Fruit fly (Drosophila melanogaster) whole organism, embryonic: ENCODE measurements around the gene CG14362.
A peak's percentile ranks its signal among the peaks of the same experiment; 100 is the strongest.

Experiments used
- Atf3 ChIP-seq: fragments of 200-800 bp; sonication (Bioruptor generic); optimal IDR thresholded peaks from 3 replicates; lab custom pipeline; 2016; ENCODE audit warnings: missing biosample characterization, missing genetic modification characterization
- Bdp1 ChIP-seq: fragments of 200-800 bp; sonication (Bioruptor generic); optimal IDR thresholded peaks from 3 replicates; lab custom pipeline; 2016; ENCODE audit warnings: missing biosample characterization, missing genetic modification characterization
- Bgb ChIP-seq: fragments of 200-800 bp; sonication (Bioruptor generic); IDR thresholded peaks from 2 replicates; pipeline ENCODE4 v1.3.6; 2022; ENCODE audit warnings: missing biosample characterization, missing genetic modification characterization; ENCODE audit not compliant: partially characterized antibody
- CG10979 ChIP-seq: fragments of 200-800 bp; sonication (Bioruptor generic); optimal IDR thresholded peaks from 2 replicates; lab custom pipeline; 2018; ENCODE audit warnings: missing biosample characterization, mild to moderate bottlenecking, missing genetic modification characterization, moderate library complexity
- CG11093 ChIP-seq: fragments of 200-800 bp; sonication (Bioruptor generic); IDR thresholded peaks from 3 replicates; pipeline ENCODE4 v1.3.6; 2022; ENCODE audit warnings: missing biosample characterization, missing genetic modification characterization
- CG11504 ChIP-seq: fragments of 200-800 bp; sonication (Bioruptor generic); optimal IDR thresholded peaks from 3 replicates; lab custom pipeline; 2019; ENCODE audit warnings: missing biosample characterization, mild to moderate bottlenecking, missing genetic modification characterization, moderate library complexity
- CG12155 ChIP-seq: fragments of 200-800 bp; sonication (Bioruptor generic); optimal IDR thresholded peaks from 3 replicates; lab custom pipeline; 2016; ENCODE audit warnings: missing biosample characterization, missing genetic modification characterization
- CG12942 ChIP-seq: fragments of 200-800 bp; sonication (Bioruptor generic); optimal IDR thresholded peaks from 3 replicates; lab custom pipeline; 2016; ENCODE audit warnings: missing biosample characterization, missing genetic modification characterization
- CG14860 ChIP-seq: fragments of 200-800 bp; sonication (Bioruptor generic); IDR thresholded peaks from 3 replicates; pipeline ENCODE4 v1.3.6; 2022; ENCODE audit warnings: missing biosample characterization, missing genetic modification characterization; ENCODE audit not compliant: partially characterized antibody
- CG15011 ChIP-seq: fragments of 200-800 bp; sonication (Bioruptor generic); optimal IDR thresholded peaks from 3 replicates; lab custom pipeline; 2018; ENCODE audit warnings: missing biosample characterization, mild to moderate bottlenecking, missing genetic modification characterization
- CG16815 ChIP-seq: fragments of 200-800 bp; sonication (Bioruptor generic); optimal IDR thresholded peaks from 3 replicates; lab custom pipeline; 2017; ENCODE audit warnings: missing biosample characterization, mild to moderate bottlenecking, missing genetic modification characterization
- CG17612 ChIP-seq: fragments of 200-800 bp; sonication (Bioruptor generic); IDR thresholded peaks from 2 replicates; pipeline ENCODE4 v1.3.6; 2022; ENCODE audit warnings: missing biosample characterization, missing genetic modification characterization
- CG18011 ChIP-seq: fragments of 200-800 bp; sonication (Bioruptor generic); optimal IDR thresholded peaks from 2 replicates; lab custom pipeline; 2017; ENCODE audit warnings: missing biosample characterization, missing genetic modification characterization, mild to moderate bottlenecking, moderate library complexity, missing genotype
- CG30431 ChIP-seq: fragments of 200-800 bp; sonication (Bioruptor generic); optimal IDR thresholded peaks from 2 replicates; lab custom pipeline; 2017; ENCODE audit warnings: missing biosample characterization, missing genetic modification characterization
- CG3407 ChIP-seq: fragments of 200-800 bp; sonication (Bioruptor generic); optimal IDR thresholded peaks from 2 replicates; lab custom pipeline; 2018; ENCODE audit warnings: missing biosample characterization, mild to moderate bottlenecking, missing genetic modification characterization
- CG7556 ChIP-seq: fragments of 200-800 bp; sonication (Bioruptor generic); optimal IDR thresholded peaks from 2 replicates; lab custom pipeline; 2017; ENCODE audit warnings: missing biosample characterization, mild to moderate bottlenecking, missing genetic modification characterization
- CG8281 ChIP-seq: fragments of 200-800 bp; sonication (Bioruptor generic); optimal IDR thresholded peaks from 2 replicates; lab custom pipeline; 2018; ENCODE audit warnings: missing biosample characterization, mild to moderate bottlenecking, missing genetic modification characterization, moderate library complexity
- CG8290 ChIP-seq, 3 experiments: fragments of 200-800 bp; sonication (Bioruptor generic); optimal IDR thresholded peaks; 2 replicates each; lab custom pipeline; 2016 to 2019; ENCODE audit warnings: missing biosample characterization in 3 of 3, missing genetic modification characterization in 3 of 3, mild to moderate bottlenecking in 2 of 3, moderate library complexity in 1 of 3
- Camta ChIP-seq: fragments of 200-800 bp; sonication (Bioruptor generic); optimal IDR thresholded peaks from 2 replicates; lab custom pipeline; 2016; ENCODE audit warnings: missing biosample characterization, missing genetic modification characterization
- Dad ChIP-seq: fragments of 200-800 bp; sonication (Bioruptor generic); optimal IDR thresholded peaks from 3 replicates; lab custom pipeline; 2016; ENCODE audit warnings: missing biosample characterization, missing genetic modification characterization
- Dip3 ChIP-seq: fragments of 200-800 bp; sonication (Bioruptor generic); optimal IDR thresholded peaks from 3 replicates; lab custom pipeline; 2016; ENCODE audit warnings: missing biosample characterization, missing genetic modification characterization
- Fer3 ChIP-seq: fragments of 200-800 bp; sonication (Bioruptor generic); optimal IDR thresholded peaks from 2 replicates; lab custom pipeline; 2018; ENCODE audit warnings: missing biosample characterization, mild to moderate bottlenecking, missing genetic modification characterization, moderate library complexity
- H15 ChIP-seq: fragments of 200-800 bp; sonication (Bioruptor generic); IDR thresholded peaks from 3 replicates; pipeline ENCODE4 v1.3.6; 2022; ENCODE audit warnings: missing biosample characterization, missing genetic modification characterization
- H2.0 ChIP-seq: fragments of 200-800 bp; sonication (Bioruptor generic); IDR thresholded peaks from 2 replicates; pipeline ENCODE4 v1.3.6; 2022; ENCODE audit warnings: missing biosample characterization, missing genetic modification characterization
- Hey ChIP-seq: fragments of 200-800 bp; sonication (Bioruptor generic); optimal IDR thresholded peaks from 3 replicates; lab custom pipeline; 2018; ENCODE audit warnings: missing biosample characterization, mild to moderate bottlenecking, missing genetic modification characterization
- Hsf ChIP-seq: fragments of 200-800 bp; sonication (Bioruptor generic); optimal IDR thresholded peaks from 3 replicates; lab custom pipeline; 2016; ENCODE audit warnings: missing biosample characterization, missing genetic modification characterization
- MESR4 ChIP-seq: fragments of 200-800 bp; sonication (Bioruptor generic); optimal IDR thresholded peaks from 2 replicates; lab custom pipeline; 2018; ENCODE audit warnings: missing biosample characterization, mild to moderate bottlenecking, missing genetic modification characterization, moderate library complexity
- PHDP ChIP-seq: fragments of 200-800 bp; sonication (Bioruptor generic); optimal IDR thresholded peaks from 3 replicates; lab custom pipeline; 2018; ENCODE audit warnings: missing biosample characterization, mild to moderate bottlenecking, missing genetic modification characterization, moderate library complexity
- Ptx1 ChIP-seq: fragments of 200-800 bp; sonication (Bioruptor generic); IDR thresholded peaks from 2 replicates; pipeline ENCODE4 v1.3.6; 2022; ENCODE audit warnings: missing biosample characterization, missing genetic modification characterization
- Sox100B ChIP-seq: fragments of 200-800 bp; sonication (Bioruptor generic); optimal IDR thresholded peaks from 3 replicates; lab custom pipeline; 2018; ENCODE audit warnings: missing biosample characterization, mild to moderate bottlenecking, missing genetic modification characterization
- Ssrp ChIP-seq: fragments of 200-800 bp; sonication (Bioruptor generic); optimal IDR thresholded peaks from 2 replicates; lab custom pipeline; 2018; ENCODE audit warnings: missing biosample characterization, mild to moderate bottlenecking, missing genetic modification characterization, moderate library complexity
- Taf1 ChIP-seq: fragments of 200-800 bp; sonication (Bioruptor generic); IDR thresholded peaks from 2 replicates; pipeline ENCODE4 v1.3.6; 2022; ENCODE audit warnings: missing biosample characterization, missing genetic modification characterization
- aop ChIP-seq: fragments of 200-800 bp; sonication (Bioruptor generic); IDR thresholded peaks from 2 replicates; pipeline ENCODE4 v1.3.6; 2022; ENCODE audit warnings: missing biosample characterization, missing genetic modification characterization
- br ChIP-seq: fragments of >200 bp; optimal IDR thresholded peaks from 2 replicates; lab custom pipeline; 2017
- btn ChIP-seq: fragments of 200-800 bp; sonication (Bioruptor generic); optimal IDR thresholded peaks from 2 replicates; lab custom pipeline; 2016; ENCODE audit warnings: missing biosample characterization, missing genetic modification characterization
- corto ChIP-seq: fragments of 200-800 bp; sonication (Bioruptor generic); optimal IDR thresholded peaks from 2 replicates; lab custom pipeline; 2016; ENCODE audit warnings: missing biosample characterization, mild to moderate bottlenecking, missing genetic modification characterization, moderate library complexity
- cwo ChIP-seq: fragments of 200-800 bp; sonication (Bioruptor generic); optimal IDR thresholded peaks from 3 replicates; lab custom pipeline; 2017; ENCODE audit warnings: missing biosample characterization, missing genetic modification characterization, mild to moderate bottlenecking, moderate library complexity, missing genetic modification reagents
- fru ChIP-seq: fragments of >200 bp; optimal IDR thresholded peaks from 2 replicates; lab custom pipeline; 2017
- ftz-f1 ChIP-seq: fragments of 200-800 bp; sonication (Bioruptor generic); optimal IDR thresholded peaks from 2 replicates; lab custom pipeline; 2016; ENCODE audit warnings: missing biosample characterization, missing genetic modification characterization
- nmo ChIP-seq: fragments of 200-800 bp; sonication (Bioruptor generic); optimal IDR thresholded peaks from 2 replicates; lab custom pipeline; 2018; ENCODE audit warnings: missing biosample characterization, mild to moderate bottlenecking, missing genetic modification characterization, moderate library complexity
- oc ChIP-seq: fragments of 200-800 bp; sonication (Bioruptor generic); optimal IDR thresholded peaks from 2 replicates; lab custom pipeline; 2018; ENCODE audit warnings: missing biosample characterization, mild to moderate bottlenecking, missing genetic modification characterization, moderate library complexity
- p53 ChIP-seq: fragments of 200-800 bp; sonication (Bioruptor generic); optimal IDR thresholded peaks from 2 replicates; lab custom pipeline; 2016; ENCODE audit warnings: missing biosample characterization, missing genetic modification characterization
- pita ChIP-seq: fragments of 200-800 bp; sonication (Bioruptor generic); optimal IDR thresholded peaks from 2 replicates; lab custom pipeline; 2017; ENCODE audit warnings: missing biosample characterization, mild to moderate bottlenecking, missing genetic modification characterization
- pum ChIP-seq: fragments of 200-800 bp; sonication (Bioruptor generic); optimal IDR thresholded peaks from 2 replicates; lab custom pipeline; 2016; ENCODE audit warnings: missing biosample characterization, missing genetic modification characterization
- so ChIP-seq: fragments of 200-800 bp; sonication (Bioruptor generic); IDR thresholded peaks from 3 replicates; pipeline ENCODE4 v1.3.6; 2022; ENCODE audit warnings: missing biosample characterization, missing genetic modification characterization
- stc ChIP-seq: fragments of 200-800 bp; sonication (Bioruptor generic); IDR thresholded peaks from 2 replicates; pipeline ENCODE4 v1.3.6; 2022; ENCODE audit warnings: missing biosample characterization, missing genetic modification characterization
- tap ChIP-seq: fragments of 200-800 bp; optimal IDR thresholded peaks from 3 replicates; lab custom pipeline; 2019; ENCODE audit warnings: missing biosample characterization, mild to moderate bottlenecking, missing genetic modification characterization, moderate library complexity
- tna ChIP-seq: fragments of 200-800 bp; sonication (Bioruptor generic); IDR thresholded peaks from 2 replicates; pipeline ENCODE4 v1.3.6; 2022; ENCODE audit warnings: missing biosample characterization, missing genetic modification characterization; ENCODE audit not compliant: partially characterized antibody
- tup ChIP-seq: fragments of 200-800 bp; sonication (Bioruptor generic); optimal IDR thresholded peaks from 2 replicates; lab custom pipeline; 2016; ENCODE audit warnings: missing biosample characterization, mild to moderate bottlenecking, missing genetic modification characterization, moderate library complexity
- unpg ChIP-seq: fragments of 200-800 bp; sonication (Bioruptor generic); optimal IDR thresholded peaks from 3 replicates; lab custom pipeline; 2018; ENCODE audit warnings: missing biosample characterization, mild to moderate bottlenecking, missing genetic modification characterization, moderate library complexity
- vvl ChIP-seq: fragments of 200-800 bp; sonication (Bioruptor generic); IDR thresholded peaks from 2 replicates; pipeline ENCODE4 v1.3.6; 2022; ENCODE audit warnings: missing biosample characterization, missing genetic modification characterization

The CG14362 gene

DNA sequence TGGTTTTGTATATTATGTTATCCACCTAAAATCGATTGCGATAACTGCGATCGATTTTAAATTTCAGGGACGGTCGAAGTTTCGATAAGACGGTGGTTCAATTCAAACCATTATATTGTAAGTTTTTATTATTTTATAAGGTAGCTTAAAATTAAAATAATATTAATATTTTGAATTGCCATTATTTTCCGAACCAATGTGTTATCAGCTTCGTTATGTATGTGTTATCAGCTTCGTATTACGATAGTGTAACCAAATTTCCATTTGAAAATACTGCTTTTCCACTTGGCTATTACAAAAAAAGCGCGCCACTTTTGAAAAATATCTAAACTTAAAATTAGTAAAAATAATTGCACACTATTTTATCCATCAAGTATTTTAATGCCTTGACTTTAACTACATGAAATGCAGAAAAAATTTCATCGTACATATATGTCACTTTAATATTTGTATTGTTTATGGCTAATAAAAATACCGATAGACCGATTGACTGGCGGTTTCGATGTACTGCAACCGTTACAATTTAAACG is 15.3 kb downstream of the CG14362 start, which contains the start of gene CG31495 (continued):
- TF ChIP-seq p53 (no peak), tap (tag; lab: Kevin White, UChicago) (no peak), corto (GFP tag; lab: Kevin White, UChicago) (no peak), Dip3 (GFP tag; lab: Kevin White, UChicago) (peak; percentile 15), CG11504 (tag; lab: Kevin White, UChicago) (peak; percentile 43), CG7556 (GFP tag; lab: Kevin White, UChicago) (no peak), unpg (no peak), Fer3 (no peak), cwo (no peak), Dad (GFP tag; lab: Kevin White, UChicago) (no peak), fru (lab: Kevin White, UChicago) (no peak), CG18011 (GFP tag; lab: Kevin White, UChicago) (peak; percentile 51), CG15011 (GFP tag; lab: Kevin White, UChicago) (no peak), tup (GFP tag; lab: Kevin White, UChicago) (no peak), pum (no peak), so (GFP tag; lab: Robert Waterston, UW) (no peak), aop (GFP tag; lab: Robert Waterston, UW) (no peak), Hsf (GFP tag; lab: Kevin White, UChicago) (peak; percentile 22), Ptx1 (GFP tag; lab: Robert Waterston, UW) (no peak), CG3407 (GFP tag; lab: Kevin White, UChicago) (no peak), CG12155 (peak; percentile 27), CG16815 (GFP tag; lab: Kevin White, UChicago) (no peak), pita (no peak), CG8290 (GFP tag; optimal IDR thresholded peaks at IDR 0.05; lab: Kevin White, UChicago) (peak; percentile 55), CG8290 (tag; optimal IDR thresholded peaks at IDR 0.05; lab: Kevin White, UChicago) (no peak), Taf1 (GFP tag; lab: Robert Waterston, UW) (no peak), Hey (tag; lab: Kevin White, UChicago) (no peak), Bdp1 (GFP tag; lab: Kevin White, UChicago) (no peak), Bgb (GFP tag; lab: Robert Waterston, UW) (0 out of 2 replicates have a peak, but pooled peaks have one; percentile 13), CG12942 (GFP tag; lab: Kevin White, UChicago) (no peak), MESR4 (GFP tag; lab: Kevin White, UChicago) (no peak), CG8281 (tag; lab: Kevin White, UChicago) (no peak), CG14860 (peak; percentile 64; the same call in 2 of the 3 replicates), PHDP (tag; lab: Kevin White, UChicago) (no peak), CG11093 (no peak), nmo (GFP tag; lab: Kevin White, UChicago) (peak; percentile 59), stc (GFP tag; lab: Robert Waterston, UW) (no peak), Ssrp (no peak), Atf3 (GFP tag; lab: Kevin White, UChicago) (no peak), Sox100B (GFP tag; lab: Kevin White, UChicago) (no peak), H2.0 (GFP tag; lab: Robert Waterston, UW) (no peak), tna (GFP tag; lab: Robert Waterston, UW) (peak; percentile 44; the same call in 1 of the 2 replicates), btn (GFP tag; lab: Kevin White, UChicago) (no peak), H15 (no peak), vvl (GFP tag; lab: Robert Waterston, UW) (peak; percentile 41; the same call in 1 of the 2 replicates), CG17612 (GFP tag; lab: Robert Waterston, UW) (no peak), CG10979 (tag; lab: Kevin White, UChicago) (no peak), ftz-f1 (no peak), br (no peak), Camta (GFP tag; lab: Kevin White, UChicago) (peak; percentile 33), CG30431 (GFP tag; lab: Kevin White, UChicago) (no peak), oc (tag; lab: Kevin White, UChicago) (no peak)
